Fruit fly (Drosophila melanogaster): ENCODE results near the gene CG14712.

CG14712 gene

DNA sequence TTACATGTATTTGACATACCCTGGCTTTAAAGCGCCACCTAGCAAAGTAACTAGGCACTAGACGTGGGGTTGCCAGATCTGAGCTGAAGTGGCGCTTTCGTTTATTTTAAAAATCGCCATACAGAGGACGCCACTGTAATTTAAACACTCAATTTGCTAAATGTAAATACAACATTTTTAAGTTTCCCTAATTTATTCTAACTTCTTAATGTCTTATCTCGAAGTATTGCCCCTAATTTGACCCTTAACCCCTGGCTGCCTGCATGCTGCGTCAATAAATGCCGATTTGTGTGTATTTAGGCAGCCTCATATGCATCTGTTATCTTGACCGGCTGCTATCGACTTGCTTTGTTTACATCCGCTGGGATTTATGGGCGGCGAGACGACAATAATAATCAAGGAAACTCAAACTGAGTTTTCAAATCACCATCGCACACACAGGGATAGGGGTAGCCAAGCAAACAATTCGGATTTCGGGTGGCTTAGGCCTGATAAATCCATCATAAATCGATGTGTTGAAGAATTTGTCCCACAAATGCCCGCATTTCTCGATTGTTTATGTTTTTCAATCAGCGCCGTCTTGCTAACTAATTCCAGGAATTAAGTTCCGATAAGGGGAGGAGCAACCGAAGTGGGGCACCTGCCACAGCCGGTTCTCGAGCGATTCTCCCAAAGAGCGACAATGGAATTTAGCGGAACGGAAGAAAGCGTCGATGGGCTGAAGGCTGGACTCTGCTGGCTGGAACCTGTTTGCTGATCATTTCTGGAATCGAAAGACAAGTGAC, 15.1 kb upstream of the CG14712 start (continued):
- TF ChIP-seq CG10565 (GFP tag; optimal IDR thresholded peaks at IDR 0.05) (no peak), pho (GFP tag; optimal IDR thresholded peaks at IDR 0.05) (peak; percentile 43), CG9932 (GFP tag; IDR thresholded peaks at IDR 0.05) (peak; percentile 82), CG5245 (GFP tag; optimal IDR thresholded peaks at IDR 0.05) (peak; percentile 83), E2f2 (GFP tag; IDR thresholded peaks at IDR 0.05) (peak; percentile 84), ab (GFP tag; optimal IDR thresholded peaks at IDR 0.05) (peak; percentile 29), trem (tag; optimal IDR thresholded peaks at IDR 0.05) (peak; percentile 60), nmo (GFP tag; optimal IDR thresholded peaks at IDR 0.05) (peak; percentile 66), Dip2 (GFP tag; IDR thresholded peaks at IDR 0.05) (peak; percentile 87), Tbp (GFP tag; optimal IDR thresholded peaks at IDR 0.05) (no peak), dysf (GFP tag; IDR thresholded peaks at IDR 0.05) (peak; percentile 78), zfh2 (GFP tag; optimal IDR thresholded peaks at IDR 0.05) (peak; percentile 3), Taf1 (GFP tag; IDR thresholded peaks at IDR 0.05) (no peak), pros (GFP tag; optimal IDR thresholded peaks at IDR 0.05) (peak; percentile 83), GATAe (GFP tag; conservative IDR thresholded peaks at IDR 0.05) (no peak), CG4328 (GFP tag; optimal IDR thresholded peaks at IDR 0.05) (no peak), Lim3 (GFP tag; IDR thresholded peaks at IDR 0.05) (no peak), rib (GFP tag; IDR thresholded peaks at IDR 0.05) (no peak), tgo (GFP tag; IDR thresholded peaks at IDR 0.05) (peak; percentile 65), CG32772 (GFP tag; IDR thresholded peaks at IDR 0.05) (peak; percentile 74), CG6272 (GFP tag; IDR thresholded peaks at IDR 0.05) (0 out of 2 replicates have a peak, but pooled peaks have one; percentile 21), CG2875 (GFP tag; optimal IDR thresholded peaks at IDR 0.05) (no peak), Nf-YC (tag; optimal IDR thresholded peaks at IDR 0.05) (peak; percentile 48), CG13624 (GFP tag; optimal IDR thresholded peaks at IDR 0.05) (peak; percentile 63), CG18262 (tag; optimal IDR thresholded peaks at IDR 0.05) (peak; percentile 67), Oaz (GFP tag; IDR thresholded peaks at IDR 0.05) (no peak), amos (GFP tag; IDR thresholded peaks at IDR 0.05; ENCODE audit: partially characterized antibody) (peak; percentile 73), CG32767 (GFP tag; IDR thresholded peaks at IDR 0.05) (no peak), CG8924 (tag; optimal IDR thresholded peaks at IDR 0.05) (no peak), CG6689 (GFP tag; IDR thresholded peaks at IDR 0.05) (0 out of 2 replicates have a peak, but pooled peaks have one; percentile 37), Meics (GFP tag; optimal IDR thresholded peaks at IDR 0.05) (peak; percentile 6), repo (GFP tag; optimal IDR thresholded peaks at IDR 0.05) (peak; percentile 3), Hr39 (optimal IDR thresholded peaks at IDR 0.05) (no peak), peb (GFP tag; IDR thresholded peaks at IDR 0.05) (no peak), dati (GFP tag; IDR thresholded peaks at IDR 0.05) (no peak), CG17802 (tag; optimal IDR thresholded peaks at IDR 0.05) (peak; percentile 1), CG11398 (GFP tag; optimal IDR thresholded peaks at IDR 0.05) (peak; percentile 45), crc (GFP tag; optimal IDR thresholded peaks at IDR 0.05) (no peak), CG7987 (GFP tag; optimal IDR thresholded peaks at IDR 0.05) (peak; percentile 48), fru (optimal IDR thresholded peaks at IDR 0.05) (no peak), CG3995 (GFP tag; optimal IDR thresholded peaks at IDR 0.05) (no peak), CG14441 (GFP tag; IDR thresholded peaks at IDR 0.05) (peak; percentile 78), CG11504 (tag; optimal IDR thresholded peaks at IDR 0.05) (peak; percentile 70), Hand (GFP tag; optimal IDR thresholded peaks at IDR 0.05) (no peak), CG9817 (tag; optimal IDR thresholded peaks at IDR 0.05) (peak; percentile 63), Bgb (GFP tag; IDR thresholded peaks at IDR 0.05; ENCODE audit: partially characterized antibody) (peak; percentile 84), CG8290 (GFP tag; optimal IDR thresholded peaks at IDR 0.05) (peak; percentile 87), CG8290 (tag; optimal IDR thresholded peaks at IDR 0.05) (peak in 1 of 2 experiments; percentile 68), Ets97D (GFP tag; optimal IDR thresholded peaks at IDR 0.05) (peak; percentile 50), CG3407 (GFP tag; optimal IDR thresholded peaks at IDR 0.05) (no peak), salm (tag; optimal IDR thresholded peaks at IDR 0.05) (no peak), yki (optimal IDR thresholded peaks at IDR 0.05) (peak; percentile 52)

All from whole organism, embryonic.